Fruit fly (Drosophila melanogaster) whole organism, embryonic: ENCODE data around the gene Art9.

Experiments used
- CG13123 ChIP-seq: fragments of 200-800 bp; sonication (Bioruptor generic); optimal IDR thresholded peaks from 2 replicates; lab custom pipeline; 2016; ENCODE audit warnings: missing biosample characterization, missing genetic modification characterization
- CG7963 ChIP-seq: fragments of 200-800 bp; sonication (Bioruptor generic); IDR thresholded peaks from 3 replicates; pipeline ENCODE4 v1.3.6; 2022; ENCODE audit warnings: missing biosample characterization, missing genetic modification characterization; ENCODE audit not compliant: partially characterized antibody
- chm ChIP-seq: fragments of 200-800 bp; sonication (Bioruptor generic); IDR thresholded peaks from 2 replicates; pipeline ENCODE4 v1.3.6; 2022; ENCODE audit warnings: missing biosample characterization, missing genetic modification characterization
- kni ChIP-seq: fragments of 200-800 bp; sonication (Bioruptor generic); optimal IDR thresholded peaks from 3 replicates; lab custom pipeline; 2017; ENCODE audit warnings: mild to moderate bottlenecking, missing biosample characterization, missing genetic modification reagents, missing genetic modification characterization
- sd ChIP-seq: fragments of 200-800 bp; sonication (Bioruptor generic); optimal IDR thresholded peaks from 3 replicates; lab custom pipeline; 2018; ENCODE audit warnings: missing biosample characterization, mild to moderate bottlenecking, missing genetic modification characterization, moderate library complexity

DNA sequence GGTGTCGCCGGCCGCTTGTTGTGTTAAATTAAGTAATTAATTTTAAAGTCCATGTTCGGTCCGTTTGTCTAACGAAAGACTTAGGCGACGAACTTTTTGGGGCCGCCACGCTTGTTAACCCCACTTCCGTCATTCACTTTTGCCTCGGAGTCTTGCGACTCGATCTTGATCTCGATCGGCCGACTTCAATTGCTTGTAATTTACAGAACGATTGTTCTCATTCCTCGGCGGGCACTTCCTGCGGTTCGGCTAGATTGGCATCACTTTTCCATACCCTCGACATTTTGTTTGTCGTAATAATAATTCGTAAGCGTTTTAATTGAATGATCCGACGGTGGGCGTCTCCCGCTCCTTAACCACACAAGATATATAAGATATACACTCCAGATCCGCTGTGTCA, 36.5 kb downstream of the Art9 start:
- TF ChIP-seq kni (GFP tag; lab: Kevin White, UChicago) (no peak), sd (no peak), CG13123 (no peak), chm (no peak), CG7963 (GFP tag; lab: Robert Waterston, UW) (no peak)
